Worm (Caenorhabditis elegans): ENCODE measurements around the gene D2096.13.
A peak's percentile ranks its signal among the peaks of the same experiment; 100 is the strongest.

The D2096.13 gene

DNA sequence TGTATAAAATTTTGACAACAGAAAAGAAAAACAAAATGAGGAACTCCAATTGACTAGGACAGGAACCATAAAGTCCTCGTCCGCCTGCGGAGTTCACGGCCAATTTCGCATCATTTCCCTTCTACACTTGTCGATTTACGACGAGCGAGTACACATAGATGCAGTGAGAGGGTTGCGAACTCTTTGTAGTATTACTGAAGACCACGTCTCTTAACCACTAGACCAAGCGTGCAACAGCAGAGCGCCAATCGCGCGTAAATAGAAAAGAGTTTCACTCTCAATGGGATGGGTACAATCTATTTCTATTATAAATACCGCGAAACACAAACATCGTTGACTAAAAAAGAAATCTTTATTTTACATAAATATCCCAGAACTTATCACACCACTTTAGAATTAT is 17.0 kb upstream of the D2096.13 start (continued):
- peak; percentile 65; the same call in 1 of the 2 replicates for TF ChIP-seq unc-3 (GFP tag; conservative IDR thresholded peaks at IDR 0.05)
- peak; percentile 79 for TF ChIP-seq unc-3 (tag; optimal IDR thresholded peaks at IDR 0.05)
- peak; percentile 87 for TF ChIP-seq C38D4.7 (GFP tag; optimal IDR thresholded peaks at IDR 0.05)
- no peak for TF ChIP-seq mec-3 (tag; optimal IDR thresholded peaks at IDR 0.05; ENCODE audit: borderline replicate concordance)
- no peak for TF ChIP-seq ceh-22 (tag; optimal IDR thresholded peaks at IDR 0.05)
- TF ChIP-seq odd-2 (tag; optimal IDR thresholded peaks at IDR 0.05) = peak; percentile 79
- TF ChIP-seq ceh-45 (GFP tag; IDR thresholded peaks at IDR 0.05) = peak; percentile 52; the same call in 1 of the 2 replicates
- TF ChIP-seq nhr-232 (tag; optimal IDR thresholded peaks at IDR 0.05) = peak; percentile 82
- peak; percentile 83 for TF ChIP-seq hlh-13 (GFP tag; optimal IDR thresholded peaks at IDR 0.05)
- peak; percentile 75 for TF ChIP-seq ceh-19 (GFP tag; optimal IDR thresholded peaks at IDR 0.05)
- peak; percentile 78 for TF ChIP-seq sox-4 (tag; optimal IDR thresholded peaks at IDR 0.05)
- peak; percentile 62 for TF ChIP-seq ceh-14 (tag; optimal IDR thresholded peaks at IDR 0.05)
- peak; percentile 84 for TF ChIP-seq lin-11 (tag; optimal IDR thresholded peaks at IDR 0.05)
- TF ChIP-seq K02D7.2 (tag; optimal IDR thresholded peaks at IDR 0.05) = peak; percentile 51
- TF ChIP-seq lim-6 (tag; optimal IDR thresholded peaks at IDR 0.05) = no peak
- TF ChIP-seq dmd-4 (tag; optimal IDR thresholded peaks at IDR 0.05; ENCODE audit: borderline replicate concordance) = peak; percentile 31
- peak; percentile 69 for TF ChIP-seq C08G9.2 (tag; optimal IDR thresholded peaks at IDR 0.05)
- TF ChIP-seq elt-2 (tag; optimal IDR thresholded peaks at IDR 0.05) = peak; percentile 94
- peak; percentile 66 for TF ChIP-seq fax-1 (tag; optimal IDR thresholded peaks at IDR 0.05)
- peak; percentile 67 for TF ChIP-seq nfya-1 (tag; optimal IDR thresholded peaks at IDR 0.05)
- TF ChIP-seq nhr-11 (tag; optimal IDR thresholded peaks at IDR 0.05) = no peak
- TF ChIP-seq madf-2 (tag; optimal IDR thresholded peaks at IDR 0.05) = peak; percentile 86
- peak; percentile 85 for TF ChIP-seq dve-1 (tag; optimal IDR thresholded peaks at IDR 0.05)
- TF ChIP-seq unc-42 (tag; optimal IDR thresholded peaks at IDR 0.05) = peak; percentile 61
- TF ChIP-seq ets-4 (tag; optimal IDR thresholded peaks at IDR 0.05) = peak; percentile 34
- TF ChIP-seq ceh-18 (tag; optimal IDR thresholded peaks at IDR 0.05) = peak; percentile 59
- peak; percentile 67 for TF ChIP-seq hlh-15 (tag; optimal IDR thresholded peaks at IDR 0.05)
- peak; percentile 77 for TF ChIP-seq ceh-2 (tag; optimal IDR thresholded peaks at IDR 0.05)
- no peak for TF ChIP-seq elt-4 (tag; optimal IDR thresholded peaks at IDR 0.05)
- peak; percentile 72 for TF ChIP-seq ceh-31 (tag; optimal IDR thresholded peaks at IDR 0.05)
- TF ChIP-seq ztf-16 (tag; optimal IDR thresholded peaks at IDR 0.05) = peak; percentile 82
- peak; percentile 66 for TF ChIP-seq hlh-8 (tag; optimal IDR thresholded peaks at IDR 0.05)
- TF ChIP-seq tbx-7 (tag; optimal IDR thresholded peaks at IDR 0.05) = peak; percentile 34
- peak; percentile 86 for TF ChIP-seq tbx-2 (tag; optimal IDR thresholded peaks at IDR 0.05)
- TF ChIP-seq unc-55 (GFP tag; optimal IDR thresholded peaks at IDR 0.05) = peak; percentile 65
- peak; percentile 86 for TF ChIP-seq che-1 (tag; optimal IDR thresholded peaks at IDR 0.05)
- peak; percentile 72 for TF ChIP-seq sox-2 (GFP tag; IDR thresholded peaks at IDR 0.05)
- peak; percentile 80 for TF ChIP-seq fkh-6 (tag; optimal IDR thresholded peaks at IDR 0.05)
- TF ChIP-seq unc-86 (tag; optimal IDR thresholded peaks at IDR 0.05) = peak; percentile 84
- TF ChIP-seq ceh-9 (tag; optimal IDR thresholded peaks at IDR 0.05) = peak; percentile 9
- peak; percentile 77 for TF ChIP-seq npax-4 (tag; optimal IDR thresholded peaks at IDR 0.05)
- peak; percentile 49 for TF ChIP-seq pros-1 (tag; optimal IDR thresholded peaks at IDR 0.05)
- TF ChIP-seq syd-9 (tag; optimal IDR thresholded peaks at IDR 0.05) = peak; percentile 89
- peak; percentile 39 for TF ChIP-seq pag-3 (tag; optimal IDR thresholded peaks at IDR 0.05; ENCODE audit: borderline replicate concordance)
- peak; percentile 67 for TF ChIP-seq K09A11.1 (tag; optimal IDR thresholded peaks at IDR 0.05; ENCODE audit: insufficient read depth)
- peak; percentile 86 for TF ChIP-seq pha-2 (tag; optimal IDR thresholded peaks at IDR 0.05)

All from whole organism, late embryonic.